Worm (Caenorhabditis elegans) whole organism, late embryonic: ENCODE data around the gene cblc-1.

Experiments
- K09A11.1 ChIP-seq: sonication (generic microtip); optimal IDR thresholded peaks from 2 replicates; lab custom pipeline; 2017; ENCODE audit warnings: antibody characterized with exemption, mild to moderate bottlenecking, missing genetic modification characterization, missing compliant biosample characterization; ENCODE audit not compliant: insufficient read depth
- T23F11.4 ChIP-seq: fragments of 200-800 bp; sonication (Bioruptor generic); optimal IDR thresholded peaks from 2 replicates; lab custom pipeline; 2018; ENCODE audit warnings: mild to moderate bottlenecking, missing genetic modification characterization, missing compliant biosample characterization
- Y22D7AL.16 ChIP-seq: sonication (generic microtip); optimal IDR thresholded peaks from 2 replicates; lab custom pipeline; 2016; ENCODE audit warnings: missing genetic modification characterization, missing compliant biosample characterization
- ahr-1 ChIP-seq: sonication (generic microtip); optimal IDR thresholded peaks from 2 replicates; lab custom pipeline; 2016; ENCODE audit warnings: missing genetic modification characterization, missing compliant biosample characterization
- ama-1 ChIP-seq: fragments of 150-350 bp; optimal IDR thresholded peaks from 2 replicates; lab custom pipeline; 2014
- ceh-14 ChIP-seq: sonication (generic microtip); optimal IDR thresholded peaks from 2 replicates; lab custom pipeline; 2016; ENCODE audit warnings: missing genotype, missing genetic modification characterization, missing compliant biosample characterization
- ceh-24 ChIP-seq: sonication (generic microtip); optimal IDR thresholded peaks from 2 replicates; lab custom pipeline; 2016; ENCODE audit warnings: mild to moderate bottlenecking, missing genetic modification characterization, missing compliant biosample characterization
- ceh-30 ChIP-seq: fragments of 150-350 bp; optimal IDR thresholded peaks from 2 replicates; lab custom pipeline; 2014; ENCODE audit warnings: missing biosample characterization, missing genetic modification characterization
- ceh-34 ChIP-seq: sonication (generic microtip); optimal IDR thresholded peaks from 2 replicates; lab custom pipeline; 2016; ENCODE audit warnings: mild to moderate bottlenecking, missing genetic modification characterization, missing compliant biosample characterization
- ceh-45 ChIP-seq: fragments of 200-800 bp; sonication (Bioruptor generic); IDR thresholded peaks from 2 replicates; pipeline ENCODE4 v1.3.6; 2022; ENCODE audit warnings: missing genetic modification reagents, missing genetic modification characterization, missing compliant biosample characterization
- ceh-48 ChIP-seq: sonication (generic microtip); optimal IDR thresholded peaks from 2 replicates; lab custom pipeline; 2016; ENCODE audit warnings: missing genetic modification characterization, inconsistent platforms, missing compliant biosample characterization
- ceh-6 ChIP-seq: fragments of 200-800 bp; sonication (Bioruptor generic); optimal IDR thresholded peaks from 2 replicates; lab custom pipeline; 2018; ENCODE audit warnings: mild to moderate bottlenecking, missing genetic modification characterization, missing compliant biosample characterization
- che-1 ChIP-seq: sonication (generic microtip); optimal IDR thresholded peaks from 2 replicates; lab custom pipeline; 2016; ENCODE audit warnings: mild to moderate bottlenecking, missing genetic modification characterization, missing compliant biosample characterization
- elt-2 ChIP-seq: sonication (generic microtip); optimal IDR thresholded peaks from 2 replicates; lab custom pipeline; 2016; ENCODE audit warnings: missing genetic modification reagents, missing genetic modification characterization, missing compliant biosample characterization
- fax-1 ChIP-seq: sonication (generic microtip); optimal IDR thresholded peaks from 2 replicates; lab custom pipeline; 2016; ENCODE audit warnings: missing genotype, missing genetic modification characterization, missing compliant biosample characterization
- fkh-6 ChIP-seq: sonication (generic microtip); optimal IDR thresholded peaks from 2 replicates; lab custom pipeline; 2016; ENCODE audit warnings: missing genetic modification characterization, missing compliant biosample characterization
- gmeb-2 ChIP-seq: sonication (generic microtip); optimal IDR thresholded peaks from 2 replicates; lab custom pipeline; 2016; ENCODE audit warnings: missing genetic modification characterization, inconsistent platforms, missing compliant biosample characterization
- hlh-6 ChIP-seq: sonication (generic microtip); optimal IDR thresholded peaks from 2 replicates; lab custom pipeline; 2016; ENCODE audit warnings: missing genotype, missing genetic modification characterization, missing compliant biosample characterization
- madf-2 ChIP-seq: sonication (generic microtip); optimal IDR thresholded peaks from 2 replicates; lab custom pipeline; 2017; ENCODE audit warnings: missing genetic modification characterization, missing compliant biosample characterization
- mec-3 ChIP-seq: sonication (generic microtip); optimal IDR thresholded peaks from 2 replicates; lab custom pipeline; 2016; ENCODE audit warnings: borderline replicate concordance, missing genetic modification characterization, missing compliant biosample characterization
- nfya-1 ChIP-seq: sonication (generic microtip); optimal IDR thresholded peaks from 2 replicates; lab custom pipeline; 2017; ENCODE audit warnings: missing genetic modification characterization, mild to moderate bottlenecking, missing compliant biosample characterization, antibody characterized with exemption, moderate library complexity
- pag-3 ChIP-seq: sonication (generic microtip); optimal IDR thresholded peaks from 2 replicates; lab custom pipeline; 2016; ENCODE audit warnings: missing compliant biosample characterization, missing genetic modification characterization, borderline replicate concordance
- pqm-1 ChIP-seq: sonication (generic microtip); optimal IDR thresholded peaks from 2 replicates; lab custom pipeline; 2016; ENCODE audit warnings: missing genetic modification characterization, missing compliant biosample characterization
- rnt-1 ChIP-seq: sonication (generic microtip); optimal IDR thresholded peaks from 2 replicates; lab custom pipeline; 2016; ENCODE audit warnings: missing genetic modification characterization, missing compliant biosample characterization
- sox-2 ChIP-seq: fragments of 200-800 bp; sonication (Bioruptor generic); IDR thresholded peaks from 2 replicates; pipeline ENCODE4 v1.3.6; 2022; ENCODE audit warnings: missing genetic modification reagents, missing genetic modification characterization, missing compliant biosample characterization
- tbx-7 ChIP-seq: sonication (generic microtip); optimal IDR thresholded peaks from 2 replicates; lab custom pipeline; 2016; ENCODE audit warnings: missing genotype, missing genetic modification characterization, missing compliant biosample characterization
- unc-3 ChIP-seq, 2 experiments: fragments of 200-800 bp in 1 of 2; sonication (Bioruptor generic) in 1 of 2; sonication (generic microtip) in 1 of 2; conservative IDR thresholded peaks in 1 of 2; optimal IDR thresholded peaks in 1 of 2; 2 replicates each; pipeline versions ENCODE4 v1.3.6 to Lab custom; 2016 to 2022; ENCODE audit warnings: missing compliant biosample characterization in 2 of 2, missing genetic modification characterization in 2 of 2, missing genetic modification reagents in 1 of 2
- unc-86 ChIP-seq: sonication (generic microtip); optimal IDR thresholded peaks from 2 replicates; lab custom pipeline; 2016; ENCODE audit warnings: missing genetic modification characterization, missing compliant biosample characterization
- zip-5 ChIP-seq: sonication (generic microtip); optimal IDR thresholded peaks from 2 replicates; lab custom pipeline; 2016; ENCODE audit warnings: missing genetic modification characterization, missing compliant biosample characterization
- ztf-16 ChIP-seq: sonication (generic microtip); optimal IDR thresholded peaks from 2 replicates; lab custom pipeline; 2017; ENCODE audit warnings: missing genetic modification characterization, missing compliant biosample characterization

The cblc-1 gene

ce11 chrII:4984151-4984550, 43.2 kb upstream of the cblc-1 start:
- TF ChIP-seq ztf-16 (tag; lab: Kevin White, UChicago) (no peak), unc-3 (GFP tag; conservative IDR thresholded peaks at IDR 0.05; lab: Robert Waterston, UW) (no peak), unc-3 (tag; optimal IDR thresholded peaks at IDR 0.05; lab: Kevin White, UChicago) (no peak), nfya-1 (tag; lab: Kevin White, UChicago) (no peak), ceh-24 (tag; lab: Kevin White, UChicago) (no peak), rnt-1 (tag; lab: Kevin White, UChicago) (no peak), elt-2 (tag; lab: Kevin White, UChicago) (peak; percentile 96)

ce11 chrII:4981682-4982404, 40.9 kb upstream of the cblc-1 start:
- TF ChIP-seq ama-1 (lab: Kevin White, UChicago) (no peak), nfya-1 (tag; lab: Kevin White, UChicago) (no peak), ceh-24 (tag; lab: Kevin White, UChicago) (no peak), pag-3 (tag; lab: Kevin White, UChicago) (no peak), gmeb-2 (tag; lab: Kevin White, UChicago) (no peak), ceh-48 (tag; lab: Kevin White, UChicago) (no peak), tbx-7 (tag; lab: Kevin White, UChicago) (no peak), ceh-45 (GFP tag; lab: Robert Waterston, UW) (no peak), ceh-34 (no peak), hlh-6 (tag; lab: Kevin White, UChicago) (no peak), ceh-6 (GFP tag; lab: Kevin White, UChicago) (no peak), sox-2 (GFP tag; lab: Robert Waterston, UW) (no peak), ceh-30 (no peak), che-1 (tag; lab: Kevin White, UChicago) (no peak), T23F11.4 (GFP tag; lab: Kevin White, UChicago) (no peak), fkh-6 (tag; lab: Kevin White, UChicago) (no peak), ahr-1 (tag; lab: Kevin White, UChicago) (no peak), K09A11.1 (no peak)
- TF ChIP-seq, all 69 proteins: peak for 0

ce11 chrII:4975311-4975710, 34.4 kb upstream of the cblc-1 start:
- TF ChIP-seq zip-5 (tag; lab: Kevin White, UChicago) (no peak), ceh-34 (peak; percentile 87), fax-1 (tag; lab: Kevin White, UChicago) (no peak)

ce11 chrII:4974448-4974951, 33.5 kb upstream of the cblc-1 start:
- TF ChIP-seq ceh-34 (peak; percentile 93), ceh-14 (no peak)

ce11 chrII:4968863-4969262, 27.9 kb upstream of the cblc-1 start, which contains the start of gene shc-2:
Gene shc-2 (plus strand): TSS chrII:4969163.
- no peak for TF ChIP-seq pqm-1 (tag; lab: Kevin White, UChicago)
- TF ChIP-seq Y22D7AL.16 (tag; lab: Kevin White, UChicago): no peak

ce11 chrII:4967636-4968035, 26.7 kb upstream of the cblc-1 start:
- TF ChIP-seq mec-3 (no peak), ceh-45 (GFP tag; lab: Robert Waterston, UW) (no peak), unc-86 (tag; lab: Kevin White, UChicago) (no peak), ama-1 (lab: Kevin White, UChicago) (no peak), madf-2 (no peak), elt-2 (tag; lab: Kevin White, UChicago) (peak; percentile 93)
